Worm (Caenorhabditis elegans) whole organism, early embryonic: ENCODE results near the gene D1044.1.

Experiments
- B0310.2 ChIP-seq: sonication (generic microtip); optimal IDR thresholded peaks from 2 replicates; lab custom pipeline; 2016; ENCODE audit warnings: mild to moderate bottlenecking, missing genetic modification characterization, missing compliant biosample characterization
- F13C5.2 ChIP-seq: sonication (generic microtip); optimal IDR thresholded peaks from 2 replicates; lab custom pipeline; 2017; ENCODE audit warnings: mild to moderate bottlenecking, missing genetic modification characterization, inconsistent platforms, missing compliant biosample characterization
- aly-1 ChIP-seq: sonication (generic microtip); optimal IDR thresholded peaks from 2 replicates; lab custom pipeline; 2016; ENCODE audit warnings: missing genetic modification characterization, missing compliant biosample characterization
- ama-1 ChIP-seq: fragments of 150-350 bp; optimal IDR thresholded peaks from 2 replicates; lab custom pipeline; 2014
- ceh-13 ChIP-seq: fragments of 200-800 bp; sonication (Bioruptor generic); optimal IDR thresholded peaks from 2 replicates; lab custom pipeline; 2018; ENCODE audit warnings: mild to moderate bottlenecking, missing genetic modification characterization, missing compliant biosample characterization
- ceh-36 ChIP-seq: sonication (generic microtip); optimal IDR thresholded peaks from 2 replicates; lab custom pipeline; 2016; ENCODE audit warnings: missing genetic modification characterization, inconsistent platforms, missing compliant biosample characterization
- ets-7 ChIP-seq: sonication (generic microtip); optimal IDR thresholded peaks from 2 replicates; lab custom pipeline; 2016; ENCODE audit warnings: missing genotype, missing genetic modification characterization, missing compliant biosample characterization
- flt-1 ChIP-seq: fragments of 200-800 bp; sonication (Bioruptor generic); IDR thresholded peaks from 2 replicates; pipeline ENCODE4 v1.3.6; 2022; ENCODE audit warnings: missing genetic modification characterization, missing compliant biosample characterization
- hmbx-1 ChIP-seq: sonication (generic microtip); optimal IDR thresholded peaks from 2 replicates; lab custom pipeline; 2016; ENCODE audit warnings: mild to moderate bottlenecking, missing genetic modification characterization, missing compliant biosample characterization
- hmg-4 ChIP-seq: fragments of 200-800 bp; sonication (Bioruptor generic); optimal IDR thresholded peaks from 2 replicates; lab custom pipeline; 2018; ENCODE audit warnings: mild to moderate bottlenecking, missing genetic modification characterization, missing compliant biosample characterization
- hnd-1 ChIP-seq: sonication (generic microtip); optimal IDR thresholded peaks from 2 replicates; lab custom pipeline; 2016; ENCODE audit warnings: missing genetic modification characterization, missing compliant biosample characterization
- pes-1 ChIP-seq: fragments of 200-800 bp; sonication (Bioruptor generic); IDR thresholded peaks from 2 replicates; pipeline ENCODE4 v1.3.6; 2022; ENCODE audit warnings: missing genetic modification reagents, missing genetic modification characterization, missing compliant biosample characterization
- scrt-1 ChIP-seq: fragments of 200-800 bp; sonication (Bioruptor generic); IDR thresholded peaks from 2 replicates; pipeline ENCODE4 v1.3.6; 2022; ENCODE audit warnings: missing genetic modification characterization, missing compliant biosample characterization
- sea-1 ChIP-seq: fragments of 200-800 bp; sonication (Bioruptor generic); conservative IDR thresholded peaks from 2 replicates; pipeline ENCODE4 v1.3.6; 2022; ENCODE audit warnings: missing genetic modification characterization, missing compliant biosample characterization
- tbx-11 ChIP-seq: fragments of 200-800 bp; sonication (Bioruptor generic); IDR thresholded peaks from 2 replicates; pipeline ENCODE4 v1.3.6; 2022; ENCODE audit warnings: missing genetic modification characterization, missing compliant biosample characterization
- tbx-37 ChIP-seq: fragments of 200-800 bp; sonication (Bioruptor generic); conservative IDR thresholded peaks from 2 replicates; pipeline ENCODE4 v1.3.6; 2022; ENCODE audit warnings: missing genetic modification reagents, missing genetic modification characterization, missing compliant biosample characterization
- tra-4 ChIP-seq: sonication (generic microtip); optimal IDR thresholded peaks from 2 replicates; lab custom pipeline; 2017; ENCODE audit warnings: missing genetic modification characterization, missing compliant biosample characterization

D1044.1 gene

DNA sequence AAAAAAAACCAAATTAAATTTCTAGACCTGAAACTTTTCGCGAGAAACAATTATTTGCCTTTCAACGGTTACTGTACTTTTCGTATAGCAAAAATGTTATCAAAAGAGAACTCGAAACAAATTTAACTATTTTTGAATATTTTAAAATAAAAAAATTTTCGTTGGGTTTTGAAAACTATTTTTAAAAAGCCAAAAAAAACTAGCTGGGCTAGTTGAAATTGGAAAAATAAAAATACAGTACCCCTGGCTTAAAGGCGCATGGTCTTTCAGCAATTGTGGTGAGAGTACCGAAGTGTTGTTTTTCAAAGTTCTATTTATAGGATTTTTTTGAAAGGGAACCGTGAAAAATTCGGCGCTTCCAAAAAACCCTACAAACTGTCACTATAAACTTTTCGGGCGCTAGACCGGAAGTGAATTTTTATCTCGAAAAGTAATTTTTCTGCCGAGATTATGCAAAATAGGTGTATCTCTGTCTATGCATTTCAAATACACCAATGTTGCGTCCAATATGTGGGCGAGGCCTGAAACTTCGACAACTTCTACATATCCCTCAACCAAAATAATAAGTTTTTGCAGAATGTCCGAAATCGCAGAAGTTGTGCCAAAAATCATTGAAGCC, at the start of gene D1044.1:
Gene D1044.1 (plus strand): TSS at position 569 of the 619 bp plus-strand sequence.
- TF ChIP-seq hmg-4 (GFP tag; lab: Kevin White, UChicago), result no peak
- no peak for TF ChIP-seq pes-1
- no peak for TF ChIP-seq tra-4 (tag; lab: Kevin White, UChicago)
- TF ChIP-seq sea-1 (GFP tag; lab: Robert Waterston, UW), result no peak
- TF ChIP-seq hmbx-1 (tag; lab: Kevin White, UChicago), result no peak
- no peak for TF ChIP-seq ets-7 (tag; lab: Kevin White, UChicago)
- TF ChIP-seq aly-1 (tag; lab: Kevin White, UChicago), result no peak
- no peak for TF ChIP-seq B0310.2 (tag; lab: Kevin White, UChicago)
- no peak for TF ChIP-seq F13C5.2
- TF ChIP-seq ceh-36 (tag; lab: Kevin White, UChicago), result no peak
- no peak for TF ChIP-seq ama-1 (lab: Kevin White, UChicago)
- no peak for TF ChIP-seq flt-1 (GFP tag; lab: Robert Waterston, UW)
- no peak for TF ChIP-seq tbx-37

DNA sequence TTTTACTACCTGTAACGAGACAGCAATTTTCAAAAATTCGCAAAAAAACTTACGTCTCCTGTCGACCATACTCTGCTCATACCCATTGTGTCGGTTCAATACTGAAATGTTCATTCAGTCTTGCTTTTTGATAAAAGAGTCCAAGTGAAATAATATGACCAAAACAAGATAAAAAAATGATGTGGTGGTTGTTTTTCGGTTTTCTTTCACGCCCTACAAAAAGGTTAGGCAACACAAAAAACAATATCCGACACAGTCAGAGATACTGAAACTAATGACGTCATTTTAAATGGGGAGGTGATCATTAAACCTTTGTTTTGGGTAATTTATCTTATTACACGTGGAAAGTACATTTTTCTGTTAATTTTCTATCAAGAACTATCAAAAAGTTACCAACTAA, 48.9 kb upstream of the D1044.1 start, which contains the start of gene R02F2.8:
Gene R02F2.8 (minus strand): TSS at position 101 of the 400 bp plus-strand sequence.
- TF ChIP-seq tbx-37 (no peak), ets-7 (tag; lab: Kevin White, UChicago) (no peak), flt-1 (GFP tag; lab: Robert Waterston, UW) (no peak), F13C5.2 (no peak), hnd-1 (tag; lab: Kevin White, UChicago) (no peak), pes-1 (no peak), tra-4 (tag; lab: Kevin White, UChicago) (no peak), B0310.2 (tag; lab: Kevin White, UChicago) (no peak), hmg-4 (GFP tag; lab: Kevin White, UChicago) (no peak), aly-1 (tag; lab: Kevin White, UChicago) (no peak), ceh-13 (GFP tag; lab: Kevin White, UChicago) (no peak), scrt-1 (GFP tag; lab: Robert Waterston, UW) (no peak), sea-1 (GFP tag; lab: Robert Waterston, UW) (no peak), hmbx-1 (tag; lab: Kevin White, UChicago) (no peak), tbx-11 (GFP tag; lab: Robert Waterston, UW) (no peak)

DNA sequence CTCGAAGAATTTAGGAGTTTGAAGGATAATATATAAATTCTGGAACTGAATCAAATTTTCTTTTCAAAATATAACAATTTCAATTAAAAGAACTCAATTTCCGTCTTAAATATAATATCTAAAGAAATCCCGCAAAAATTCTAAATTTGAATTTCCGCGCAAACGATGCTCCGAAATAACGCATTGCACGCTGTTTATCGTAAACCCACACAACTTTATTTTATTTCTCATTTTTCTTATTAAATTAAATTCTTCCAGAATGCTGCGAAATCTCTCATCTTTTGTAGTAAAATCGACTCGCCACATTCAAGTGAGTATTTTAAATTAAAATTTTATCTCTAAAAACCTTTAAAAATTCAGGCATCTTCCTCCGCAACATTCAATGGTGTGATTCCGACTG, 45.1 kb upstream of the D1044.1 start, which contains the start of gene R02F2.9:
Gene R02F2.9 (plus strand): TSS at position 218 of the 400 bp plus-strand sequence.
- no peak for TF ChIP-seq pes-1
- peak; percentile 36 for TF ChIP-seq F13C5.2
- TF ChIP-seq tbx-37, result no peak
- TF ChIP-seq tbx-11 (GFP tag; lab: Robert Waterston, UW), result no peak
- TF ChIP-seq aly-1 (tag; lab: Kevin White, UChicago), result no peak

DNA sequence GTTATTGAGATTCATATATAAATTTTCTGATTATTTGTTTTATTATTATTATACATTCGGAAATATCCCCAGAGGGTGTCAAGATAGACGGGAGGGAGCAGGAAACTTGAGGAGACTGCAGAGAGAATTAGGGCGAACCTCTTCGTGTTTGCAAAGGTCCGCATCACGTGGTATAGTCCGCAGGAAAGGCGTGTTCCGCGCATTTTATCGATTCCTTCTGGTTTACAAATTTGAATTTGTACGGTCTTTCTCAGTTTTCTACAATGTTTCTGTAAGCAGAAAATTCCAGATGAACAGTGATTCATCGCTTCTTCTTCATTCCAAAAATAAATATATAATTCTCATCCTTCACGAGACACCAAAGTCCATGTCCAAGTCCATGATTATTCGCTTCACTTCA, 44.2 kb upstream of the D1044.1 start:
- TF ChIP-seq pes-1, result no peak
- no peak for TF ChIP-seq hnd-1 (tag; lab: Kevin White, UChicago)
- TF ChIP-seq ama-1 (lab: Kevin White, UChicago), result no peak
- no peak for TF ChIP-seq F13C5.2
- no peak for TF ChIP-seq ets-7 (tag; lab: Kevin White, UChicago)
- no peak for TF ChIP-seq ceh-13 (GFP tag; lab: Kevin White, UChicago)
- no peak for TF ChIP-seq scrt-1 (GFP tag; lab: Robert Waterston, UW)
- no peak for TF ChIP-seq tra-4 (tag; lab: Kevin White, UChicago)
- TF ChIP-seq aly-1 (tag; lab: Kevin White, UChicago), result no peak

DNA sequence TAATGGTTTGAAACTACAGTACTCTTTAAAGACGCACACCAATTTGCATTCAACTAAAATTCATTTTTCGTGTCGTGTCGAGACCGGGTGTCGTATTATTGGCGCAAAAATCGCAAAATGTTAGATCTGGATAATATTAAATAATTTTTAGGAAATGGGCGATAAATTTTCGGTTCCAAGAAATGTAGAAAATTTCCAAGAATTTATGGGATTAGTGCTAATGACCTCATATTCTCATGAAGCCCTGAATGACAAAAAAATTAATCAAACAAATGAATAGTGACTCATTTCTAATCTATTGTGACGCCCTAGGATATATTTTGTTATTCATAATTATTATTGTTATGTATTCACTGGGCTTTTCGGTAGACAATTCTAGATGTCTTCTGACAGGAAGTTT, 43.4 kb upstream of the D1044.1 start:
- TF ChIP-seq hnd-1 (tag; lab: Kevin White, UChicago) (no peak), scrt-1 (GFP tag; lab: Robert Waterston, UW) (no peak), tbx-11 (GFP tag; lab: Robert Waterston, UW) (no peak), F13C5.2 (no peak), hmbx-1 (tag; lab: Kevin White, UChicago) (no peak), tbx-37 (no peak), aly-1 (tag; lab: Kevin White, UChicago) (no peak), pes-1 (no peak), B0310.2 (tag; lab: Kevin White, UChicago) (no peak), ets-7 (tag; lab: Kevin White, UChicago) (no peak), flt-1 (GFP tag; lab: Robert Waterston, UW) (no peak), sea-1 (GFP tag; lab: Robert Waterston, UW) (no peak), tra-4 (tag; lab: Kevin White, UChicago) (no peak), ceh-36 (tag; lab: Kevin White, UChicago) (no peak)

DNA sequence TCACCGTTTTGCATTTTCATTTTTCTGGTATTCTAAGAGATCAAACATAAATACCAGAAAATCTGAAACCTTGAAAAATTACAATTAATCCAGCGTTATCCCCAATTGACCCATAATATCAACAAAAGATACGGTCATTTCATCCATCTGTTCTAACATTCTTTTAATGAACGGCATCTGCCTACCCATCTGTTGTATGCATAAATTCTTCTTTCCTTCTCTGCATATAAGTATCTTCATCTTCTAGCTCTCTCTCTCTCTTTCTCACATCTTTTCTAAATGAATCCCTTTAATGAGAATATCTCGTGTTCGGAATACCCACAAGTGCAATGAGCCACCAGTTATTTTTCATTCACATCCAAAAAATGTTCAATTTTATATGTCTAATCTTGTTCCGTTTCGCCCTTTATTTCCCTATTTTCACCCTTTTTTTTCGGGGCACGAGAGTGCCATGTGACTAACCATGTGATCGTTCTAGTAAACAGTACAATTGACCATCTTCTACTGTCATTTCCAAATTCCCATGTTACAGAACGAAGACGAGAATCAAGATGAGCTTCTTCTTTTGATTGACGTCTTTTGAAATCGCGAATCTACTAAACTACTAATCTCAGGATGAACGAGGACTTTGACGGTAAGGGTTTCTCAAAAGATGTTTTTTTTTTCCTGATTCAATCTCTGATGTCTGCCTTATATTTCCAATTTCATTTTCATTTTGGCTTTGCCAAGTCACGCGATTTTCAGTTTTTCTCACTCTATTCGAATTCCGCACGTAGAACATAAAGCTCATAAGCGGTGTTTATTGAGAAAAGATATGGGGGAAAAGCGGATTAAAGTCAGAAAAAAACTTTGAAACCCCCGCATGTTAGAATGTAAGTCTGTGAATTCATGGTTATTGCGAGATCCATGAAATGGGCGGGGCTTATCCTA, 42.5 kb upstream of the D1044.1 start, which contains the start of gene R02F2.1:
Gene R02F2.1 (plus strand): TSS at position 528 of the 930 bp plus-strand sequence.
- TF ChIP-seq tra-4 (tag; lab: Kevin White, UChicago) (no peak), ceh-36 (tag; lab: Kevin White, UChicago) (no peak), flt-1 (GFP tag; lab: Robert Waterston, UW) (no peak), scrt-1 (GFP tag; lab: Robert Waterston, UW) (no peak), sea-1 (GFP tag; lab: Robert Waterston, UW) (no peak), tbx-37 (no peak), hnd-1 (tag; lab: Kevin White, UChicago) (no peak), hmbx-1 (tag; lab: Kevin White, UChicago) (no peak), ets-7 (tag; lab: Kevin White, UChicago) (no peak), ama-1 (lab: Kevin White, UChicago) (no peak), F13C5.2 (no peak), pes-1 (no peak), hmg-4 (GFP tag; lab: Kevin White, UChicago) (no peak), tbx-11 (GFP tag; lab: Robert Waterston, UW) (no peak), aly-1 (tag; lab: Kevin White, UChicago) (no peak), ceh-13 (GFP tag; lab: Kevin White, UChicago) (no peak), B0310.2 (tag; lab: Kevin White, UChicago) (no peak)
